Fruit fly (Drosophila melanogaster) S2 (cell line): ENCODE measurements around the gene Bem46.

Source experiments
- CG8478 ChIP-seq: fragments of >200 bp; optimal IDR thresholded peaks from 2 replicates; lab custom pipeline; 2018
- CTCF ChIP-seq, 2 experiments: fragments of >200 bp; optimal IDR thresholded peaks; 2 replicates each; lab custom pipeline; 2018

dm6 chr2L:2999609-3000008 lies 11.7 kb downstream of the Bem46 start:
- TF ChIP-seq CG8478 (lab: Kevin White, UChicago), result no peak
- TF ChIP-seq CTCF (optimal IDR thresholded peaks at IDR 0.05; lab: Kevin White, UChicago), result no peak
